Fruit fly (Drosophila melanogaster): ENCODE results near the gene Septin2.
A peak's percentile ranks its signal among the peaks of the same experiment; 100 is the strongest.

The Septin2 gene

DNA sequence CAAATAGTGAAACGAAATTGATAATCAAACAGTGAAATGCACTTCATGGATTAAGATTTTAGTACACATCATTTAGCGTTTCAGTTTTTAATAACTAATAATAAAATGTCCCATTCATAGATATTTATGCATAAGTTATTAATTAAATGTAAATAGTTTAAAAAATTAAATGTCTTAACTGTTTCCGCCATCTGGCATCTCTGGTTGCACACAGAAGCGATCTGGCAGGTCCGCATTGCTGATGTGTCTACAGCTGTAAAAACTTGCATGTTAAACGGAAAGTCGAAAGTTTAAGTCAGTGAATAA lies 277 bp upstream of the Septin2 start, which contains the start of gene Srp72 (continued):
- TF ChIP-seq CG9609 (GFP tag; optimal IDR thresholded peaks at IDR 0.05) (no peak), CG15514 (GFP tag; optimal IDR thresholded peaks at IDR 0.05) (peak; percentile 52), MBD-R2 (GFP tag; IDR thresholded peaks at IDR 0.05) (peak; percentile 19; the same call in 1 of the 2 replicates), Chrac-16 (GFP tag; optimal IDR thresholded peaks at IDR 0.05) (peak; percentile 8), CG32532 (GFP tag; IDR thresholded peaks at IDR 0.05) (peak; percentile 63; the same call in 1 of the 2 replicates), CG4424 (GFP tag; optimal IDR thresholded peaks at IDR 0.05) (peak; percentile 66), CG15011 (GFP tag; optimal IDR thresholded peaks at IDR 0.05) (peak; percentile 34), fd102C (GFP tag; optimal IDR thresholded peaks at IDR 0.05) (no peak), trem (tag; optimal IDR thresholded peaks at IDR 0.05) (peak; percentile 86), hkb (optimal IDR thresholded peaks at IDR 0.05) (no peak), hkb (GFP tag; IDR thresholded peaks at IDR 0.05) (peak; percentile 63), tup (GFP tag; optimal IDR thresholded peaks at IDR 0.05) (peak; percentile 16), Drgx (GFP tag; IDR thresholded peaks at IDR 0.05) (peak; percentile 55), CG13123 (GFP tag; optimal IDR thresholded peaks at IDR 0.05) (no peak), CG12104 (GFP tag; optimal IDR thresholded peaks at IDR 0.05) (peak; percentile 57), CG2129 (GFP tag; IDR thresholded peaks at IDR 0.05; ENCODE audit: partially characterized antibody) (no peak), CG3847 (GFP tag; IDR thresholded peaks at IDR 0.05) (peak; percentile 62), ara (GFP tag; IDR thresholded peaks at IDR 0.05) (0 out of 2 replicates have a peak, but pooled peaks have one; percentile 7), bab2 (GFP tag; optimal IDR thresholded peaks at IDR 0.05) (peak; percentile 20), CG9932 (GFP tag; IDR thresholded peaks at IDR 0.05) (peak; percentile 64), CG14014 (GFP tag; IDR thresholded peaks at IDR 0.05) (peak; percentile 47; the same call in 1 of the 2 replicates), CG12942 (GFP tag; optimal IDR thresholded peaks at IDR 0.05) (peak; percentile 35), bsh (GFP tag; optimal IDR thresholded peaks at IDR 0.05) (peak in 1 of 2 experiments; percentile 47), CG16863 (GFP tag; optimal IDR thresholded peaks at IDR 0.05) (no peak), hth (optimal IDR thresholded peaks at IDR 0.05) (no peak), Six4 (GFP tag; optimal IDR thresholded peaks at IDR 0.05) (peak; percentile 20), CG17361 (GFP tag; IDR thresholded peaks at IDR 0.05) (no peak), ham (GFP tag; IDR thresholded peaks at IDR 0.05) (no peak), pnt (GFP tag; optimal IDR thresholded peaks at IDR 0.05) (no peak), Adf1 (GFP tag; IDR thresholded peaks at IDR 0.05) (no peak), BEAF-32 (GFP tag; optimal IDR thresholded peaks at IDR 0.05) (peak; percentile 44), CG10654 (GFP tag; optimal IDR thresholded peaks at IDR 0.05) (peak; percentile 51), CG3281 (GFP tag; optimal IDR thresholded peaks at IDR 0.05) (peak; percentile 42), CG17186 (GFP tag; optimal IDR thresholded peaks at IDR 0.05) (peak; percentile 18), CG6854 (GFP tag; optimal IDR thresholded peaks at IDR 0.05) (no peak), ac (GFP tag; optimal IDR thresholded peaks at IDR 0.05) (no peak), Aef1 (GFP tag; IDR thresholded peaks at IDR 0.05) (0 out of 3 replicates have a peak, but pooled peaks have one; percentile 14), Blimp-1 (GFP tag; optimal IDR thresholded peaks at IDR 0.05) (peak; percentile 56), ftz-f1 (GFP tag; optimal IDR thresholded peaks at IDR 0.05) (no peak), Sin3A (optimal IDR thresholded peaks at IDR 0.05) (peak; percentile 46), Atf6 (GFP tag; IDR thresholded peaks at IDR 0.05) (peak; percentile 47; the same call in 1 of the 2 replicates), grau (tag; optimal IDR thresholded peaks at IDR 0.05) (peak; percentile 41), Nf-YC (tag; optimal IDR thresholded peaks at IDR 0.05) (peak; percentile 41), Dp (GFP tag; optimal IDR thresholded peaks at IDR 0.05) (peak; percentile 10), luna (GFP tag; optimal IDR thresholded peaks at IDR 0.05) (no peak), Side (GFP tag; optimal IDR thresholded peaks at IDR 0.05) (no peak), corto (GFP tag; optimal IDR thresholded peaks at IDR 0.05) (no peak), PHDP (tag; optimal IDR thresholded peaks at IDR 0.05) (peak; percentile 15), CG15479 (GFP tag; optimal IDR thresholded peaks at IDR 0.05) (no peak), dpn (GFP tag; optimal IDR thresholded peaks at IDR 0.05) (peak in 1 of 2 experiments; percentile 27), Dbx (GFP tag; IDR thresholded peaks at IDR 0.05) (peak; percentile 54; the same call in 2 of the 3 replicates), fu2 (GFP tag; optimal IDR thresholded peaks at IDR 0.05) (no peak)
